Worm (Caenorhabditis elegans) whole organism, early embryonic: ENCODE data around the gene K08F4.3.

Experiments
- ama-1 ChIP-seq: fragments of 150-350 bp; optimal IDR thresholded peaks from 2 replicates; lab custom pipeline; 2014
- ceh-36 ChIP-seq: sonication (generic microtip); optimal IDR thresholded peaks from 2 replicates; lab custom pipeline; 2016; ENCODE audit warnings: missing genetic modification characterization, inconsistent platforms, missing compliant biosample characterization
- ets-7 ChIP-seq: sonication (generic microtip); optimal IDR thresholded peaks from 2 replicates; lab custom pipeline; 2016; ENCODE audit warnings: missing genotype, missing genetic modification characterization, missing compliant biosample characterization
- flt-1 ChIP-seq: fragments of 200-800 bp; sonication (Bioruptor generic); IDR thresholded peaks from 2 replicates; pipeline ENCODE4 v1.3.6; 2022; ENCODE audit warnings: missing genetic modification characterization, missing compliant biosample characterization
- hnd-1 ChIP-seq: sonication (generic microtip); optimal IDR thresholded peaks from 2 replicates; lab custom pipeline; 2016; ENCODE audit warnings: missing genetic modification characterization, missing compliant biosample characterization
- pes-1 ChIP-seq: fragments of 200-800 bp; sonication (Bioruptor generic); IDR thresholded peaks from 2 replicates; pipeline ENCODE4 v1.3.6; 2022; ENCODE audit warnings: missing genetic modification reagents, missing genetic modification characterization, missing compliant biosample characterization
- tbx-37 ChIP-seq: fragments of 200-800 bp; sonication (Bioruptor generic); conservative IDR thresholded peaks from 2 replicates; pipeline ENCODE4 v1.3.6; 2022; ENCODE audit warnings: missing genetic modification reagents, missing genetic modification characterization, missing compliant biosample characterization

DNA sequence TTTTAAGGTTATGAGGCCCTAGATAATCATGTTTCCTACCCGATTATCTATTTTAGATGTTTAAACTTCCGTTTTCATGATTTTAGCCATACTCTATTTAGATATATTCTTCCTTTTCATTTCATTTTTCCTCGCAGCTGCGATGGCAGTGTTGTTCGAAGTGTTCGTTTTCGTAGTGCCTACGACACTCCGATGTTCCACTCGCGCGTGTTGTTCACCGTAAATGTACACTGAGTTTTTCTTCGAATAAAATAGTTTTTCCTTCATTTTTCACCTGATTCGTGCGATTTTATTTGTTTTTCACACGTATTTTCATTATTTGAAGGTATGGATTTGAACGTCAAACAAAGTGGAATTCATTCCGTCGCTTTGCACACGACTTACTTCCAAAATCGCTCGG is 32.2 kb upstream of the K08F4.3 start, which contains the start of gene dis-3:
- no peak for TF ChIP-seq flt-1 (GFP tag; lab: Robert Waterston, UW)
- TF ChIP-seq ama-1 (lab: Kevin White, UChicago): no peak
- no peak for TF ChIP-seq ets-7
- no peak for TF ChIP-seq pes-1
- TF ChIP-seq tbx-37 (GFP tag; lab: Robert Waterston, UW): no peak
- TF ChIP-seq hnd-1 (tag; lab: Kevin White, UChicago): no peak
- TF ChIP-seq ceh-36 (tag; lab: Kevin White, UChicago): no peak
